Worm (Caenorhabditis elegans) whole organism, L2 larva: ENCODE data around the gene scc-1.

Experiments used
- Y55F3AM.14 ChIP-seq: fragments of 200-800 bp; sonication (Bioruptor generic); optimal IDR thresholded peaks from 2 replicates; lab custom pipeline; 2018; ENCODE audit warnings: mild to moderate bottlenecking, missing genetic modification characterization, missing compliant biosample characterization
- ama-1 ChIP-seq: fragments of 150-350 bp; optimal IDR thresholded peaks from 2 replicates; lab custom pipeline; 2018; ENCODE audit warnings: inconsistent platforms
- ceh-82 ChIP-seq: fragments of 150-350 bp; optimal IDR thresholded peaks from 2 replicates; lab custom pipeline; 2014; ENCODE audit warnings: missing biosample characterization, missing genetic modification characterization
- lin-11 ChIP-seq: fragments of 150-350 bp; sonication (generic microtip); optimal IDR thresholded peaks from 2 replicates; lab custom pipeline; 2014; ENCODE audit warnings: missing biosample characterization, missing genetic modification characterization, inconsistent platforms, mixed read lengths
- mdl-1 ChIP-seq, 2 experiments: fragments of 150-350 bp in 1 of 2; sonication (generic microtip) in 1 of 2; optimal IDR thresholded peaks; 2 replicates each; lab custom pipeline; 2017; ENCODE audit warnings: missing biosample characterization in 2 of 2, missing genetic modification characterization in 2 of 2
- nhr-11 ChIP-seq: fragments of 150-350 bp; optimal IDR thresholded peaks from 2 replicates; lab custom pipeline; 2014; ENCODE audit warnings: missing biosample characterization, missing genetic modification characterization
- nhr-25 ChIP-seq: fragments of 150-350 bp; sonication (generic microtip); optimal IDR thresholded peaks from 3 replicates; lab custom pipeline; 2014; ENCODE audit warnings: missing biosample characterization, missing genetic modification characterization
- nhr-77 ChIP-seq: fragments of 150-350 bp; optimal IDR thresholded peaks from 2 replicates; lab custom pipeline; 2014; ENCODE audit warnings: missing biosample characterization, missing genetic modification characterization
- sma-9 ChIP-seq, 2 experiments: fragments of 150-350 bp in 1 of 2; sonication (generic microtip) in 1 of 2; optimal IDR thresholded peaks; 2 replicates each; lab custom pipeline; 2014 to 2016; ENCODE audit warnings: missing genetic modification characterization in 2 of 2, mild to moderate bottlenecking in 1 of 2, missing biosample characterization in 1 of 2, missing compliant biosample characterization in 1 of 2, missing genetic modification reagents in 1 of 2, moderate library complexity in 1 of 2
- unc-55 ChIP-seq: fragments of 150-350 bp; sonication (generic microtip); optimal IDR thresholded peaks from 3 replicates; lab custom pipeline; 2014; ENCODE audit warnings: missing biosample characterization, missing genetic modification reagents, missing genetic modification characterization

- no peak for TF ChIP-seq nhr-77 (tag; lab: Kevin White, UChicago)
- no peak for TF ChIP-seq lin-11 (tag; lab: Kevin White, UChicago)
- peak; percentile 27 for TF ChIP-seq sma-9 (GFP tag; optimal IDR thresholded peaks at IDR 0.05; lab: Kevin White, UChicago)
- no peak for TF ChIP-seq sma-9 (tag; optimal IDR thresholded peaks at IDR 0.05; lab: Kevin White, UChicago)
- no peak for TF ChIP-seq nhr-11 (tag; lab: Kevin White, UChicago)
- TF ChIP-seq mdl-1 (tag; optimal IDR thresholded peaks at IDR 0.05; lab: Kevin White, UChicago), result peak in 1 of 2 experiments; percentile 8
- TF ChIP-seq Y55F3AM.14 (GFP tag; lab: Kevin White, UChicago), result no peak
- TF ChIP-seq ceh-82 (tag; lab: Kevin White, UChicago), result no peak
- no peak for TF ChIP-seq unc-55 (GFP tag; lab: Kevin White, UChicago)
- no peak for TF ChIP-seq ama-1 (lab: Kevin White, UChicago)
- TF ChIP-seq nhr-25, result no peak
Observed at ce11 chrII:4693129-4693528, 5.4 kb upstream of the scc-1 start, which contains the start of gene F10G7.5.
